Worm (Caenorhabditis elegans) whole organism, L4/young adult: Measurements from ENCODE around the gene F49C12.11.

ENCODE experiments used
- W03F9.2 ChIP-seq: fragments of 150-350 bp; optimal IDR thresholded peaks from 2 replicates; lab custom pipeline; 2014; ENCODE audit warnings: missing biosample characterization, missing genetic modification characterization
- dao-5 ChIP-seq: sonication (generic microtip); optimal IDR thresholded peaks from 2 replicates; lab custom pipeline; 2016; ENCODE audit warnings: missing genotype, missing genetic modification characterization, moderate library complexity, missing compliant biosample characterization
- him-1 ChIP-seq: sonication (generic microtip); optimal IDR thresholded peaks from 2 replicates; lab custom pipeline; 2016; ENCODE audit warnings: missing genotype, missing genetic modification reagents, missing genetic modification characterization, missing compliant biosample characterization

DNA sequence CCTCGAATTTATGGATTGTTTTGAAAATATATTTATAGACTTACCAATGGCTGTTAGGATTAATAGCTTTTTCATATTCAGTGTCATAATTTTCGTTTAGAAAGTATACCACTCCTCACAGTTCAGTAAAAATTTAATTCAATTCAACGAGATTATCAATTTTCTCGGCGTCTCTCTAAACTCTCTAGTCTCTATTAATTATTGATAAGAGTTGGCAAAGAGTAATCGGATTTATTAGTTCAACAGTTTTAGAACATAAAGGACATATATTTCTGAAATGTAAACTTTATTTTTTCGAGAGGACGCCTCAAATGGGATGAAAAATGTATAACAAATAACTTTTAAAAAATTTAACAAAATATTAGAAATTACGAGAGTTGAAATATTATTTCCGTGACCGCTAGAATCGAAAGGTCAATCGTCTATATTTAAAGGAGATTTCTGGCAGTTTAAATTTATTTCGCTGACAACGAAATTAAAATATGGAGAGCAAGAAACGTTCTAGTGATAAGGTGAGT, 4.9 kb downstream of the F49C12.11 start, which contains the start of the genes nspg-11 and F49C12.15:
- TF ChIP-seq him-1 (tag; lab: Kevin White, UChicago) (no peak), W03F9.2 (tag; lab: Kevin White, UChicago) (no peak), dao-5 (tag; lab: Kevin White, UChicago) (no peak)
